Worm (Caenorhabditis elegans): Measurements from ENCODE around the gene Y57G11B.8.
A peak's percentile ranks its signal among the peaks of the same experiment; 100 is the strongest.

The Y57G11B.8 gene

DNA sequence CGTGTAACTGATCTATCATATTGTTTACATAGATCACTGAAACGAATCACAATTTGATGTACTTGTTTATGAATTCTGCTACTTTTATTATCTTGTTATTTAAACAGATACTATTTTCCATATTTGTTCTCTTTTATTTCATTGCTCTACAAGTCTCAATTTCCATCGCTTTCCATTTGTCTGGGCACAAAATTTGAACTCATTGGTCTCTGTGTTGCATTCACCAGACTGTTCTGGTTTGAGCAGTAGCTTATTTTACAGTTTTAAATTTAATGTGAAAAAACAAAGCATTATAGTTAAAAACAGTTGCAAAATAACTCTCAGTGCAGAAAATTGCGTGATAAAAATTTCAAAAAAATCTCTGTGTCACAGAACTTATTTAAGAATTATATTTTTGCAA lies 9.1 kb upstream of the Y57G11B.8 start:
- no peak for TF ChIP-seq elt-1 (tag; optimal IDR thresholded peaks at IDR 0.05)
- TF ChIP-seq nhr-129 (tag; optimal IDR thresholded peaks at IDR 0.05): no peak
- no peak for TF ChIP-seq nhr-237 (tag; optimal IDR thresholded peaks at IDR 0.05)
- TF ChIP-seq dmd-4 (tag; optimal IDR thresholded peaks at IDR 0.05): no peak
- no peak for TF ChIP-seq egl-27 (tag; optimal IDR thresholded peaks at IDR 0.05)
- TF ChIP-seq mbf-1 (tag; optimal IDR thresholded peaks at IDR 0.05): no peak
- TF ChIP-seq zag-1 (tag; optimal IDR thresholded peaks at IDR 0.05): no peak
- TF ChIP-seq ceh-16 (tag; optimal IDR thresholded peaks at IDR 0.05): no peak

DNA sequence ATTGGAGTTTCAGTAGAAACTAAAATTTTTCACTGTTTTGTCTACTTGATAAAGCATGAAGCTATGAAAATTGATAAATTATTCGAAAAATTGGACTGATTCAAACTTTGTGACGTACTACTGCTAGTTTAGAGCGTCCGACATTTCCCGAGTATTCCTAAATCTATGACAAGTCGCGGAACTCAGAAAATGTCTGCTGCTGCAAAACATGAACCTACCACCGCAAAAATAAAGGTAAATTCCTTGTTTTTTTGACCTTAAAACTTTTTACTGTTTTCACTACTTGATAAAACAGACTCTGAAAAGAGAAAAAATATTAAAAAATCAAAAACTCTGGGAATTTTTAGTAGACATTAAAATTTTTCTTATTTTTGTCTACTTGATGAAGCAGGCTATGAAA lies 8.3 kb upstream of the Y57G11B.8 start:
- no peak for TF ChIP-seq lin-11 (tag; optimal IDR thresholded peaks at IDR 0.05)
- TF ChIP-seq mab-5 (tag; optimal IDR thresholded peaks at IDR 0.05): no peak
- TF ChIP-seq gmeb-1 (tag; optimal IDR thresholded peaks at IDR 0.05): no peak
- TF ChIP-seq nhr-11 (tag; optimal IDR thresholded peaks at IDR 0.05): no peak
- no peak for TF ChIP-seq mdl-1 (tag; optimal IDR thresholded peaks at IDR 0.05)
- TF ChIP-seq fos-1 (tag; optimal IDR thresholded peaks at IDR 0.05): no peak
- TF ChIP-seq ama-1 (optimal IDR thresholded peaks at IDR 0.05): no peak
- no peak for TF ChIP-seq C34F6.9 (tag; optimal IDR thresholded peaks at IDR 0.05)
- no peak for TF ChIP-seq nhr-12 (tag; optimal IDR thresholded peaks at IDR 0.05)
- TF ChIP-seq ceh-16 (tag; optimal IDR thresholded peaks at IDR 0.05): no peak
- TF ChIP-seq ztf-11 (tag; optimal IDR thresholded peaks at IDR 0.05): no peak
- no peak for TF ChIP-seq ztf-4 (tag; optimal IDR thresholded peaks at IDR 0.05)
- TF ChIP-seq ceh-82 (tag; optimal IDR thresholded peaks at IDR 0.05): no peak
- no peak for TF ChIP-seq unc-62 (GFP tag; optimal IDR thresholded peaks at IDR 0.05)

- no peak for TF ChIP-seq ama-1 (optimal IDR thresholded peaks at IDR 0.05)
- TF ChIP-seq F13H6.1 (tag; optimal IDR thresholded peaks at IDR 0.05): no peak
- no peak for TF ChIP-seq lsy-2 (tag; optimal IDR thresholded peaks at IDR 0.05)
- TF ChIP-seq lin-11 (tag; optimal IDR thresholded peaks at IDR 0.05): no peak
- no peak for TF ChIP-seq nhr-237 (tag; optimal IDR thresholded peaks at IDR 0.05)
- no peak for TF ChIP-seq nhr-129 (tag; optimal IDR thresholded peaks at IDR 0.05)
- no peak for TF ChIP-seq lin-39 (tag; optimal IDR thresholded peaks at IDR 0.05)
- TF ChIP-seq crh-2 (tag; optimal IDR thresholded peaks at IDR 0.05): no peak
- no peak for TF ChIP-seq aly-2 (tag; optimal IDR thresholded peaks at IDR 0.05)
- TF ChIP-seq sem-4 (tag; optimal IDR thresholded peaks at IDR 0.05): no peak
- no peak for TF ChIP-seq ztf-1 (GFP tag; conservative IDR thresholded peaks at IDR 0.05)
- TF ChIP-seq egl-27 (tag; optimal IDR thresholded peaks at IDR 0.05): no peak
- no peak for TF ChIP-seq unc-39 (tag; optimal IDR thresholded peaks at IDR 0.05)
- no peak for TF ChIP-seq elt-3 (tag; optimal IDR thresholded peaks at IDR 0.05)
- no peak for TF ChIP-seq zag-1 (tag; optimal IDR thresholded peaks at IDR 0.05)
- TF ChIP-seq nhr-6 (tag; optimal IDR thresholded peaks at IDR 0.05): no peak
Measured at ce11 chrIV:14580939-14581338, 2.4 kb upstream of the Y57G11B.8 start, which contains the start of gene irld-18. Gene irld-18, minus strand, starts transcription at chrIV:14581039.

- no peak for TF ChIP-seq nhr-11 (tag; optimal IDR thresholded peaks at IDR 0.05)
- TF ChIP-seq mdl-1 (tag; optimal IDR thresholded peaks at IDR 0.05): no peak
- no peak for TF ChIP-seq ztf-4 (tag; optimal IDR thresholded peaks at IDR 0.05)
- no peak for TF ChIP-seq sma-9 (GFP tag; optimal IDR thresholded peaks at IDR 0.05)
- no peak for TF ChIP-seq sma-9 (tag; optimal IDR thresholded peaks at IDR 0.05)
- no peak for TF ChIP-seq peb-1 (tag; optimal IDR thresholded peaks at IDR 0.05)
- no peak for TF ChIP-seq lin-13 (GFP tag; optimal IDR thresholded peaks at IDR 0.05)
- peak; percentile 32 for TF ChIP-seq sma-3 (GFP tag; optimal IDR thresholded peaks at IDR 0.05)
- peak; percentile 23 for TF ChIP-seq gmeb-1 (tag; optimal IDR thresholded peaks at IDR 0.05)
- TF ChIP-seq egl-27 (tag; optimal IDR thresholded peaks at IDR 0.05): no peak
- peak; percentile 4 for TF ChIP-seq nhr-21 (tag; optimal IDR thresholded peaks at IDR 0.05)
- no peak for TF ChIP-seq dmd-4 (tag; optimal IDR thresholded peaks at IDR 0.05)
- TF ChIP-seq blmp-1 (tag; optimal IDR thresholded peaks at IDR 0.05; ENCODE audit: insufficient read depth): no peak
- TF ChIP-seq mbf-1 (tag; optimal IDR thresholded peaks at IDR 0.05): no peak
- TF ChIP-seq crh-2 (tag; optimal IDR thresholded peaks at IDR 0.05): peak; percentile 25
- peak; percentile 51 for TF ChIP-seq nhr-129 (tag; optimal IDR thresholded peaks at IDR 0.05)
- TF ChIP-seq nhr-23 (tag; optimal IDR thresholded peaks at IDR 0.05): no peak
- TF ChIP-seq nhr-6 (tag; optimal IDR thresholded peaks at IDR 0.05): no peak
- no peak for TF ChIP-seq Y55F3AM.14 (GFP tag; optimal IDR thresholded peaks at IDR 0.05)
- no peak for TF ChIP-seq lin-11 (tag; optimal IDR thresholded peaks at IDR 0.05)
- TF ChIP-seq C34F6.9 (tag; optimal IDR thresholded peaks at IDR 0.05): no peak
- TF ChIP-seq nhr-77 (tag; optimal IDR thresholded peaks at IDR 0.05): no peak
- TF ChIP-seq ztf-11 (tag; optimal IDR thresholded peaks at IDR 0.05): no peak
- no peak for TF ChIP-seq lin-39 (tag; optimal IDR thresholded peaks at IDR 0.05)
- no peak for TF ChIP-seq F13H6.1 (tag; optimal IDR thresholded peaks at IDR 0.05)
- no peak for TF ChIP-seq nhr-12 (tag; optimal IDR thresholded peaks at IDR 0.05)
- no peak for TF ChIP-seq nhr-10 (tag; optimal IDR thresholded peaks at IDR 0.05)
- no peak for TF ChIP-seq elt-1 (tag; optimal IDR thresholded peaks at IDR 0.05)
- TF ChIP-seq R02D3.7 (tag; optimal IDR thresholded peaks at IDR 0.05): no peak
- no peak for TF ChIP-seq elt-3 (tag; optimal IDR thresholded peaks at IDR 0.05)
- no peak for TF ChIP-seq ztf-1 (GFP tag; conservative IDR thresholded peaks at IDR 0.05)
- TF ChIP-seq sem-4 (tag; optimal IDR thresholded peaks at IDR 0.05): no peak
- TF ChIP-seq unc-62 (GFP tag; optimal IDR thresholded peaks at IDR 0.05): no peak
- TF ChIP-seq unc-55 (GFP tag; optimal IDR thresholded peaks at IDR 0.05): no peak
- peak; percentile 28 for TF ChIP-seq snpc-4 (tag; optimal IDR thresholded peaks at IDR 0.05)
- TF ChIP-seq unc-39 (tag; optimal IDR thresholded peaks at IDR 0.05): no peak
- no peak for TF ChIP-seq zag-1 (tag; optimal IDR thresholded peaks at IDR 0.05)
- TF ChIP-seq ZK546.5 (tag; optimal IDR thresholded peaks at IDR 0.05): no peak
Measured at ce11 chrIV:14576471-14576870, 2.0 kb downstream of the Y57G11B.8 start.

Measured in whole organism, L2 larva.